Worm (Caenorhabditis elegans) whole organism, L4/young adult: ENCODE measurements around the gene K08H2.3.

Experiments used
- W03F9.2 ChIP-seq: fragments of 150-350 bp; optimal IDR thresholded peaks from 2 replicates; lab custom pipeline; 2014; ENCODE audit warnings: missing biosample characterization, missing genetic modification characterization
- dao-5 ChIP-seq: sonication (generic microtip); optimal IDR thresholded peaks from 2 replicates; lab custom pipeline; 2016; ENCODE audit warnings: missing genotype, missing genetic modification characterization, moderate library complexity, missing compliant biosample characterization
- him-1 ChIP-seq: sonication (generic microtip); optimal IDR thresholded peaks from 2 replicates; lab custom pipeline; 2016; ENCODE audit warnings: missing genotype, missing genetic modification reagents, missing genetic modification characterization, missing compliant biosample characterization

DNA sequence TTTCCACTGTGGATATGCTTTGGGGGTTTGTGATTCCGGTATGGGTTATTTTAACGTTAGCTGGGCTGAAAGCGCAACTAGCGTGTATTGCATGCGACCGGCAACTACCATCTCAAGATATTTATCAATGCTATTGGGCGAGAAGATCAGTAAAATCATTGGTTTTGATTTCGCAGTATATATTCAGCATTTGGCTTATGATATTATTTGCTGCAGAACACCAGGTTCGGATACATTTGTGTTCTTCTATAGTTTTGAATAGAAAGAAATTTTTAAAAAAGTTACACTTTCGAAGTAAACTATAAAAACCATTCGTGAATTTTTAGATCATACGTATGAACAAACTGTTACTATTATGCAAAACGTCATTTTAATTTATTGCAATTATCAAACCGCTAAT, 19.3 kb upstream of the K08H2.3 start:
- TF ChIP-seq him-1 (tag; lab: Kevin White, UChicago) (no peak), dao-5 (tag; lab: Kevin White, UChicago) (no peak), W03F9.2 (tag; lab: Kevin White, UChicago) (no peak)
